Fruit fly (Drosophila melanogaster): ENCODE measurements around the gene Cyp4ac1.
A peak's percentile ranks its signal among the peaks of the same experiment; 100 is the strongest.

Gene Cyp4ac1

dm6 chr2L:5277262-5278008 lies 13.6 kb downstream of the Cyp4ac1 start:
- TF ChIP-seq dl (GFP tag; optimal IDR thresholded peaks at IDR 0.05; ENCODE audit: insufficient read depth in 1 of 2, partially characterized antibody in 2 of 2) (no peak), tai (GFP tag; optimal IDR thresholded peaks at IDR 0.05) (no peak), psq (GFP tag; optimal IDR thresholded peaks at IDR 0.05) (no peak), Jra (GFP tag; optimal IDR thresholded peaks at IDR 0.05) (no peak), br (GFP tag; optimal IDR thresholded peaks at IDR 0.05) (no peak), sv (GFP tag; optimal IDR thresholded peaks at IDR 0.05) (no peak), ey (GFP tag; optimal IDR thresholded peaks at IDR 0.05) (no peak), usp (GFP tag; optimal IDR thresholded peaks at IDR 0.05) (no peak), jim (GFP tag; optimal IDR thresholded peaks at IDR 0.05) (no peak), dsf (GFP tag; optimal IDR thresholded peaks at IDR 0.05; ENCODE audit: borderline replicate concordance) (no peak), OdsH (GFP tag; optimal IDR thresholded peaks at IDR 0.05) (no peak), Hr83 (GFP tag; optimal IDR thresholded peaks at IDR 0.05; ENCODE audit: poor library complexity, severe bottlenecking) (no peak), sage (GFP tag; optimal IDR thresholded peaks at IDR 0.05) (no peak), Dfd (GFP tag; optimal IDR thresholded peaks at IDR 0.05) (no peak), HLH106 (tag; optimal IDR thresholded peaks at IDR 0.05) (no peak), dmrt93B (GFP tag; optimal IDR thresholded peaks at IDR 0.05) (no peak), Hnf4 (GFP tag; optimal IDR thresholded peaks at IDR 0.05) (no peak)

dm6 chr2L:5278309-5279130 lies 14.7 kb downstream of the Cyp4ac1 start, which contains the start of the genes Nin and Bub1:
Nin (minus strand) TSS chr2L:5278548.
Bub1 (plus strand) TSS chr2L:5278865.
- TF ChIP-seq OdsH (GFP tag; optimal IDR thresholded peaks at IDR 0.05): peak; percentile 35
- TF ChIP-seq ey (GFP tag; optimal IDR thresholded peaks at IDR 0.05): peak; percentile 18
- peak; percentile 24 for TF ChIP-seq Sp1 (GFP tag; optimal IDR thresholded peaks at IDR 0.05)
- no peak for TF ChIP-seq foxo (GFP tag; optimal IDR thresholded peaks at IDR 0.05)
- no peak for TF ChIP-seq Hnf4 (GFP tag; optimal IDR thresholded peaks at IDR 0.05)
- no peak for TF ChIP-seq CG32264 (GFP tag; optimal IDR thresholded peaks at IDR 0.05)
- no peak for TF ChIP-seq CrebA (GFP tag; optimal IDR thresholded peaks at IDR 0.05; ENCODE audit: borderline replicate concordance)
- TF ChIP-seq Dfd (GFP tag; optimal IDR thresholded peaks at IDR 0.05): no peak
- TF ChIP-seq br (GFP tag; optimal IDR thresholded peaks at IDR 0.05): peak; percentile 4
- no peak for TF ChIP-seq sage (GFP tag; optimal IDR thresholded peaks at IDR 0.05)
- TF ChIP-seq fru (GFP tag; optimal IDR thresholded peaks at IDR 0.05): peak; percentile 79
- peak; percentile 85 for TF ChIP-seq woc (GFP tag; optimal IDR thresholded peaks at IDR 0.05)
- peak; percentile 24 for TF ChIP-seq CG9705 (GFP tag; optimal IDR thresholded peaks at IDR 0.05)
- no peak for TF ChIP-seq Dif (GFP tag; optimal IDR thresholded peaks at IDR 0.05; ENCODE audit: partially characterized antibody)
- TF ChIP-seq psq (GFP tag; optimal IDR thresholded peaks at IDR 0.05): peak; percentile 13
- TF ChIP-seq Rel (GFP tag; optimal IDR thresholded peaks at IDR 0.05): no peak
- peak; percentile 94 for TF ChIP-seq Rel (tag; optimal IDR thresholded peaks at IDR 0.05)
- TF ChIP-seq rgr (GFP tag; optimal IDR thresholded peaks at IDR 0.05): peak; percentile 34
- peak; percentile 22 for TF ChIP-seq h (GFP tag; optimal IDR thresholded peaks at IDR 0.05)
- peak; percentile 43 for TF ChIP-seq jim (GFP tag; optimal IDR thresholded peaks at IDR 0.05)
- no peak for TF ChIP-seq pan (optimal IDR thresholded peaks at IDR 0.05)
- TF ChIP-seq lola (GFP tag; optimal IDR thresholded peaks at IDR 0.05): no peak
- TF ChIP-seq dl (GFP tag; optimal IDR thresholded peaks at IDR 0.05; ENCODE audit: insufficient read depth in 1 of 2, partially characterized antibody in 2 of 2): no peak
- no peak for TF ChIP-seq dsf (GFP tag; optimal IDR thresholded peaks at IDR 0.05; ENCODE audit: borderline replicate concordance)
- no peak for TF ChIP-seq usp (GFP tag; optimal IDR thresholded peaks at IDR 0.05)
- no peak for TF ChIP-seq dmrt93B (GFP tag; optimal IDR thresholded peaks at IDR 0.05)
- TF ChIP-seq Hr83 (GFP tag; optimal IDR thresholded peaks at IDR 0.05; ENCODE audit: poor library complexity, severe bottlenecking): peak; percentile 75
- TF ChIP-seq HLH106 (tag; optimal IDR thresholded peaks at IDR 0.05): peak; percentile 50
- TF ChIP-seq GATAd (GFP tag; optimal IDR thresholded peaks at IDR 0.05): no peak
- TF ChIP-seq N (GFP tag; optimal IDR thresholded peaks at IDR 0.05): no peak
- TF ChIP-seq Mio (GFP tag; optimal IDR thresholded peaks at IDR 0.05): no peak
- TF ChIP-seq Myc (optimal IDR thresholded peaks at IDR 0.05): peak; percentile 72
- TF ChIP-seq Vsx2 (GFP tag; optimal IDR thresholded peaks at IDR 0.05; ENCODE audit: partially characterized antibody): no peak
- TF ChIP-seq sv (GFP tag; optimal IDR thresholded peaks at IDR 0.05): peak; percentile 14
